Worm (Caenorhabditis elegans) whole organism, late embryonic: Measurements from ENCODE around the gene ZK1098.11.

Experiments
- K02D7.2 ChIP-seq: sonication (generic microtip); optimal IDR thresholded peaks from 2 replicates; lab custom pipeline; 2017; ENCODE audit warnings: mild to moderate bottlenecking, missing genetic modification characterization, missing compliant biosample characterization
- T23F11.4 ChIP-seq: fragments of 200-800 bp; sonication (Bioruptor generic); optimal IDR thresholded peaks from 2 replicates; lab custom pipeline; 2018; ENCODE audit warnings: mild to moderate bottlenecking, missing genetic modification characterization, missing compliant biosample characterization
- ahr-1 ChIP-seq: sonication (generic microtip); optimal IDR thresholded peaks from 2 replicates; lab custom pipeline; 2016; ENCODE audit warnings: missing genetic modification characterization, missing compliant biosample characterization
- ceh-14 ChIP-seq: sonication (generic microtip); optimal IDR thresholded peaks from 2 replicates; lab custom pipeline; 2016; ENCODE audit warnings: missing genotype, missing genetic modification characterization, missing compliant biosample characterization
- ceh-2 ChIP-seq: sonication (generic microtip); optimal IDR thresholded peaks from 2 replicates; lab custom pipeline; 2016; ENCODE audit warnings: missing genotype, missing genetic modification characterization, missing compliant biosample characterization
- ceh-22 ChIP-seq: sonication (generic microtip); optimal IDR thresholded peaks from 2 replicates; lab custom pipeline; 2017; ENCODE audit warnings: missing biosample characterization, missing genetic modification characterization
- ceh-34 ChIP-seq: sonication (generic microtip); optimal IDR thresholded peaks from 2 replicates; lab custom pipeline; 2016; ENCODE audit warnings: mild to moderate bottlenecking, missing genetic modification characterization, missing compliant biosample characterization
- ceh-45 ChIP-seq: fragments of 200-800 bp; sonication (Bioruptor generic); IDR thresholded peaks from 2 replicates; pipeline ENCODE4 v1.3.6; 2022; ENCODE audit warnings: missing genetic modification reagents, missing genetic modification characterization, missing compliant biosample characterization
- ceh-48 ChIP-seq: sonication (generic microtip); optimal IDR thresholded peaks from 2 replicates; lab custom pipeline; 2016; ENCODE audit warnings: missing genetic modification characterization, inconsistent platforms, missing compliant biosample characterization
- ceh-6 ChIP-seq: fragments of 200-800 bp; sonication (Bioruptor generic); optimal IDR thresholded peaks from 2 replicates; lab custom pipeline; 2018; ENCODE audit warnings: mild to moderate bottlenecking, missing genetic modification characterization, missing compliant biosample characterization
- dve-1 ChIP-seq: sonication (generic microtip); optimal IDR thresholded peaks from 2 replicates; lab custom pipeline; 2017; ENCODE audit warnings: antibody characterized with exemption, mild to moderate bottlenecking, missing genetic modification characterization, missing compliant biosample characterization
- elt-2 ChIP-seq: sonication (generic microtip); optimal IDR thresholded peaks from 2 replicates; lab custom pipeline; 2016; ENCODE audit warnings: missing genetic modification reagents, missing genetic modification characterization, missing compliant biosample characterization
- elt-4 ChIP-seq: sonication (generic microtip); optimal IDR thresholded peaks from 2 replicates; lab custom pipeline; 2016; ENCODE audit warnings: missing genetic modification characterization, missing compliant biosample characterization
- eyg-1 ChIP-seq: sonication (generic microtip); optimal IDR thresholded peaks from 2 replicates; lab custom pipeline; 2016; ENCODE audit warnings: missing genotype, missing genetic modification characterization, missing compliant biosample characterization
- fax-1 ChIP-seq: sonication (generic microtip); optimal IDR thresholded peaks from 2 replicates; lab custom pipeline; 2016; ENCODE audit warnings: missing genotype, missing genetic modification characterization, missing compliant biosample characterization
- gmeb-2 ChIP-seq: sonication (generic microtip); optimal IDR thresholded peaks from 2 replicates; lab custom pipeline; 2016; ENCODE audit warnings: missing genetic modification characterization, inconsistent platforms, missing compliant biosample characterization
- hlh-6 ChIP-seq: sonication (generic microtip); optimal IDR thresholded peaks from 2 replicates; lab custom pipeline; 2016; ENCODE audit warnings: missing genotype, missing genetic modification characterization, missing compliant biosample characterization
- hlh-8 ChIP-seq: sonication (generic microtip); optimal IDR thresholded peaks from 2 replicates; lab custom pipeline; 2016; ENCODE audit warnings: missing genotype, missing genetic modification characterization, missing compliant biosample characterization
- lin-11 ChIP-seq: fragments of 200-800 bp; sonication (Bioruptor generic); optimal IDR thresholded peaks from 2 replicates; lab custom pipeline; 2018; ENCODE audit warnings: mild to moderate bottlenecking, missing genetic modification characterization, missing compliant biosample characterization
- madf-2 ChIP-seq: sonication (generic microtip); optimal IDR thresholded peaks from 2 replicates; lab custom pipeline; 2017; ENCODE audit warnings: missing genetic modification characterization, missing compliant biosample characterization
- nhr-11 ChIP-seq: fragments of 150-350 bp; optimal IDR thresholded peaks from 2 replicates; lab custom pipeline; 2014; ENCODE audit warnings: missing biosample characterization, missing genetic modification characterization
- npax-4 ChIP-seq: sonication (generic microtip); optimal IDR thresholded peaks from 2 replicates; lab custom pipeline; 2016; ENCODE audit warnings: missing genetic modification characterization, missing compliant biosample characterization
- odd-2 ChIP-seq: sonication (generic microtip); optimal IDR thresholded peaks from 2 replicates; lab custom pipeline; 2017; ENCODE audit warnings: antibody characterized with exemption, mild to moderate bottlenecking, missing genetic modification characterization, missing compliant biosample characterization
- pag-3 ChIP-seq: sonication (generic microtip); optimal IDR thresholded peaks from 2 replicates; lab custom pipeline; 2016; ENCODE audit warnings: missing compliant biosample characterization, missing genetic modification characterization, borderline replicate concordance
- pha-4 ChIP-seq: fragments of 150-350 bp; optimal IDR thresholded peaks from 2 replicates; lab custom pipeline; 2018; ENCODE audit warnings: missing biosample characterization, missing genetic modification reagents, missing genetic modification characterization
- pqm-1 ChIP-seq: sonication (generic microtip); optimal IDR thresholded peaks from 2 replicates; lab custom pipeline; 2016; ENCODE audit warnings: missing genetic modification characterization, missing compliant biosample characterization
- ref-2 ChIP-seq: sonication (generic microtip); optimal IDR thresholded peaks from 2 replicates; lab custom pipeline; 2016; ENCODE audit warnings: missing genetic modification characterization, missing compliant biosample characterization
- rnt-1 ChIP-seq: sonication (generic microtip); optimal IDR thresholded peaks from 2 replicates; lab custom pipeline; 2016; ENCODE audit warnings: missing genetic modification characterization, missing compliant biosample characterization
- sdc-2 ChIP-seq: sonication (generic microtip); optimal IDR thresholded peaks from 2 replicates; lab custom pipeline; 2016; ENCODE audit warnings: missing genotype, missing genetic modification characterization, missing compliant biosample characterization
- sox-2 ChIP-seq: fragments of 200-800 bp; sonication (Bioruptor generic); IDR thresholded peaks from 2 replicates; pipeline ENCODE4 v1.3.6; 2022; ENCODE audit warnings: missing genetic modification reagents, missing genetic modification characterization, missing compliant biosample characterization
- sox-4 ChIP-seq: sonication (generic microtip); optimal IDR thresholded peaks from 2 replicates; lab custom pipeline; 2017; ENCODE audit warnings: mild to moderate bottlenecking, missing genetic modification characterization, inconsistent platforms, missing compliant biosample characterization
- tbx-7 ChIP-seq: sonication (generic microtip); optimal IDR thresholded peaks from 2 replicates; lab custom pipeline; 2016; ENCODE audit warnings: missing genotype, missing genetic modification characterization, missing compliant biosample characterization
- ttx-3 ChIP-seq: sonication (generic microtip); optimal IDR thresholded peaks from 2 replicates; lab custom pipeline; 2016; ENCODE audit warnings: missing genetic modification reagents, missing genetic modification characterization, missing compliant biosample characterization
- unc-3 ChIP-seq, 2 experiments: fragments of 200-800 bp in 1 of 2; sonication (Bioruptor generic) in 1 of 2; sonication (generic microtip) in 1 of 2; conservative IDR thresholded peaks in 1 of 2; optimal IDR thresholded peaks in 1 of 2; 2 replicates each; pipeline versions ENCODE4 v1.3.6 to Lab custom; 2016 to 2022; ENCODE audit warnings: missing compliant biosample characterization in 2 of 2, missing genetic modification characterization in 2 of 2, missing genetic modification reagents in 1 of 2
- unc-55 ChIP-seq: sonication (generic microtip); optimal IDR thresholded peaks from 2 replicates; lab custom pipeline; 2017; ENCODE audit warnings: missing biosample characterization, missing genetic modification reagents, missing genetic modification characterization
- unc-86 ChIP-seq: sonication (generic microtip); optimal IDR thresholded peaks from 2 replicates; lab custom pipeline; 2016; ENCODE audit warnings: missing genetic modification characterization, missing compliant biosample characterization

The ZK1098.11 gene

DNA sequence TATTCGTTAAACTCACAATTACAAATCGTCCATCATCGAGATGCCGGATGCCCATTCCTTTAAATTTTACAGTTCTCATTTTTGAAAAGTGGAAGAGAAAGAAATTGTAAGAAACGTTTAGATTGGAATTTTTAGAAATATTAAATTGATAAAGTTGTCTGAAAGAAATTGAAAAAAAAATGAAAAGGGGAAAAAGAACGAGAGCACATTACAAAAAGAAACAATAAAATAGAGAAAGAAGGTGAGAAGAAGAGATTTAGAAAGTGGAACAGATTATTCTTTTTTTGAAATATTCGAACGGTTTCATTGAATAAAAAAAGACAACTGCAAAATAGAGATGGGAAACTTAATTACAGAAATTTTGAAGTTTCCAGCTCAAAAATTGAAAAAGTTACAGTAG is 4.8 kb downstream of the ZK1098.11 start, which contains the start of gene C48B4.8:
Gene C48B4.8, minus strand, starts transcription at position 101 of the 400 bp plus-strand sequence.
- TF ChIP-seq ahr-1 (tag; lab: Kevin White, UChicago) (no peak), odd-2 (tag; lab: Kevin White, UChicago) (no peak), madf-2 (tag; lab: Kevin White, UChicago) (no peak), ttx-3 (tag; lab: Kevin White, UChicago) (no peak), K02D7.2 (tag; lab: Kevin White, UChicago) (no peak), lin-11 (no peak), ceh-34 (tag; lab: Kevin White, UChicago) (no peak), unc-86 (no peak), ceh-2 (tag; lab: Kevin White, UChicago) (no peak), tbx-7 (no peak)

DNA sequence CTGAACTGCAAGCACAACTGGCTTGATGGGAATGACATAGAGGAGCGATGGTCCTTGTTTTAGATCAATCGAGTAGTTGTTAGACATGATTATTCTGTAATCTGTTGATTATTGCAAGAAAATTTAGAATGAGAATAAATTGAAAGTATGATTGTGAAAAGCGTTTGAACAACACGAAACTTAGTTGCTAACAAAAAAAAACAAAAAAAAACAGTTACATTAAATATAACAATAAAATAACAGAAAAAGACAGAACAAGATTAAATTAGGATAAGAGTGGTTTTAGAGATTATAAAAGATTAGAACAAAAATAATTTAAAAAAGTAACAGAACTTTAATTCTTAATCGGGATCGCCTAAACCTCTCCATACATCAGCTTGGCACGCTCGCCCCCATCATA is 6.8 kb downstream of the ZK1098.11 start, which contains the start of gene C48B4.9:
Gene C48B4.9, minus strand, starts transcription at position 101 of the 400 bp plus-strand sequence.
- no peak for TF ChIP-seq unc-86
- TF ChIP-seq T23F11.4 (GFP tag; lab: Kevin White, UChicago), result no peak
- TF ChIP-seq sox-2 (GFP tag; lab: Robert Waterston, UW), result no peak
- no peak for TF ChIP-seq ceh-6 (GFP tag; lab: Kevin White, UChicago)
- no peak for TF ChIP-seq ceh-2 (tag; lab: Kevin White, UChicago)
- no peak for TF ChIP-seq unc-55 (GFP tag; lab: Kevin White, UChicago)
- TF ChIP-seq lin-11, result no peak
- TF ChIP-seq dve-1, result no peak
- no peak for TF ChIP-seq hlh-8
- TF ChIP-seq npax-4 (tag; lab: Kevin White, UChicago), result no peak
- TF ChIP-seq K02D7.2 (tag; lab: Kevin White, UChicago), result no peak
- TF ChIP-seq eyg-1 (tag; lab: Kevin White, UChicago), result no peak

DNA sequence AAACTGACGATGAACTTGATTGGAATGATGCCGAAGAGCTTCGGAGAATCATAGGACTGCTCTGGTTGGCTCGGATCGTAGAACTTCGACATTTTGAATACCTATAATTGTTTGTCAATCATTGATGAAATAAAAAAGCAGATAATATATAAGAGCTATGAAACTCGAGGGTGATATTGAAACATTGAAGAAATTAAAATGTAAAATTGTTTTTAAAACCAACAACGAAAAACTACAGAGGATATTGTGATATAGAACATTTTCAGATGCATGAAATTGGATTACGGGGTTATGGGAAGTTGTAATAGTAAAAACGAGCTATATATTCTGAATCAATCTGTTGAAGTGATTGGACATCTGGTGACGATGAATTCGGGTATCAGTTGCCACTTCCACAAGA is 8.0 kb downstream of the ZK1098.11 start, which contains the start of gene C48B4.10:
Gene C48B4.10, minus strand, starts transcription at position 101 of the 400 bp plus-strand sequence.
- no peak for TF ChIP-seq sox-4 (tag; lab: Kevin White, UChicago)
- no peak for TF ChIP-seq lin-11
- TF ChIP-seq odd-2 (tag; lab: Kevin White, UChicago), result no peak

DNA sequence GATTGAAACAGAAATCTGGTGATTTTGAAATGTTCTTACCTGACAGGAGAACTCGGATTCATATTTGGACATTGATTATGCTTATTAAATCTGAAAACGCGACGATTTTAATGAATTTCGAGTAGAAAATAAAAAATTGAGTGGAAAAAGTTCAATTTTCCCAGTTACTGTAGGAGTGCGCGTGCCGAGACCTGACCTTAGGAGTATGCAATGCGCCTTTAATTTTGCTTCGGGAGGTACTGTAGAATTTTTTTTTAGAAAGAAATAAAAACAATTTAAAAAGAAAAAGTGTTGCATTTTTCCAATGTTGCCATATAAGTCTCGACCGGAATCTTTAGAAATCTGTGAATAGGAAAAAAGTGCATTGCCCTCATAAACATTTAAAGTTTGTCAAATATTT is 9.6 kb downstream of the ZK1098.11 start, which contains the start of gene C48B4.11:
Gene C48B4.11, minus strand, starts transcription at position 143 of the 400 bp plus-strand sequence.
- TF ChIP-seq ceh-22 (tag; lab: Kevin White, UChicago) (no peak), unc-3 (GFP tag; conservative IDR thresholded peaks at IDR 0.05; lab: Robert Waterston, UW) (no peak), unc-3 (tag; optimal IDR thresholded peaks at IDR 0.05; lab: Kevin White, UChicago) (no peak), unc-55 (GFP tag; lab: Kevin White, UChicago) (no peak), sdc-2 (no peak), gmeb-2 (tag; lab: Kevin White, UChicago) (no peak), ceh-45 (GFP tag; lab: Robert Waterston, UW) (no peak), fax-1 (tag; lab: Kevin White, UChicago) (no peak)

DNA sequence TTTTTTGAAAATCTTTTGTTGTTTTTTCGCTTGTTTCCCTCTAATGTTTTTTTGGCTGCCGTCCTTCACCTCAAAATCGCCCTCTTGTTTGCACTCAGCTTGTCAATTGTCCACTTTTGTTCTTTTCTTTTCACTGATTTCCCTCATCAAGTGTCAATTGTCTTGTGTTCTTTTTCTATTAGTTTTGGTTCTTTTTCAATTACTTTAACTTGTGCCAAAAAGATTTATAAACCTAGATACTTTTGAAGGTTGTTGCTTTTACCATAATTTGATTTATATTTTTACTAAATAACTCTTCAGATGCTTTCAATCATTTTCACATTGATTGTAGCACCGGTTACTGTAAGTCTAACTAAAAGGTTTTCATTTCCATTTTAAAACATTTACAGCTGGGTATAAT is 12.1 kb downstream of the ZK1098.11 start, which contains the start of gene C48B4.13:
Gene C48B4.13, plus strand, starts transcription at position 301 of the 400 bp plus-strand sequence.
- no peak for TF ChIP-seq rnt-1 (tag; lab: Kevin White, UChicago)
- no peak for TF ChIP-seq ceh-2 (tag; lab: Kevin White, UChicago)
- no peak for TF ChIP-seq ceh-6 (GFP tag; lab: Kevin White, UChicago)
- TF ChIP-seq hlh-6 (tag; lab: Kevin White, UChicago), result no peak
- no peak for TF ChIP-seq elt-4 (tag; lab: Kevin White, UChicago)
- no peak for TF ChIP-seq sdc-2
- no peak for TF ChIP-seq ref-2 (tag; lab: Kevin White, UChicago)
- TF ChIP-seq ahr-1 (tag; lab: Kevin White, UChicago), result no peak
- no peak for TF ChIP-seq pha-4 (tag; lab: Kevin White, UChicago)
- no peak for TF ChIP-seq ceh-48 (tag; lab: Kevin White, UChicago)
- no peak for TF ChIP-seq sox-4 (tag; lab: Kevin White, UChicago)
- no peak for TF ChIP-seq elt-2 (tag; lab: Kevin White, UChicago)
- TF ChIP-seq unc-55 (GFP tag; lab: Kevin White, UChicago), result no peak
- TF ChIP-seq nhr-11 (tag; lab: Kevin White, UChicago), result no peak
- TF ChIP-seq ceh-14 (tag; lab: Kevin White, UChicago), result no peak
- TF ChIP-seq pag-3 (tag; lab: Kevin White, UChicago), result no peak
- TF ChIP-seq pqm-1 (tag; lab: Kevin White, UChicago), result no peak
- TF ChIP-seq, all 69 proteins: peak for 0
